Fruit fly (Drosophila melanogaster) whole organism, embryonic: ENCODE measurements around the gene TBC1d7.

Source experiments
- BtbVII ChIP-seq: fragments of 200-800 bp; sonication (Bioruptor generic); optimal IDR thresholded peaks from 3 replicates; lab custom pipeline; 2017; ENCODE audit warnings: missing biosample characterization, mild to moderate bottlenecking, missing genetic modification characterization
- CG12236 ChIP-seq: fragments of 200-800 bp; sonication (Bioruptor generic); optimal IDR thresholded peaks from 2 replicates; lab custom pipeline; 2016; ENCODE audit warnings: missing biosample characterization, missing genetic modification characterization
- CG12659 ChIP-seq: fragments of 200-800 bp; sonication (Bioruptor generic); optimal IDR thresholded peaks from 3 replicates; lab custom pipeline; 2017; ENCODE audit warnings: mild to moderate bottlenecking, missing biosample characterization, missing genetic modification reagents, missing genetic modification characterization
- CG13424 ChIP-seq: fragments of 200-800 bp; sonication (Bioruptor generic); optimal IDR thresholded peaks from 2 replicates; lab custom pipeline; 2019; ENCODE audit warnings: missing biosample characterization, mild to moderate bottlenecking, missing genetic modification characterization, moderate library complexity
- CG14014 ChIP-seq: fragments of 200-800 bp; sonication (Bioruptor generic); IDR thresholded peaks from 2 replicates; pipeline ENCODE4 v1.3.6; 2022; ENCODE audit warnings: missing biosample characterization, missing genetic modification characterization
- CG15011 ChIP-seq: fragments of 200-800 bp; sonication (Bioruptor generic); optimal IDR thresholded peaks from 3 replicates; lab custom pipeline; 2018; ENCODE audit warnings: missing biosample characterization, mild to moderate bottlenecking, missing genetic modification characterization
- CG1529 ChIP-seq: fragments of 200-800 bp; sonication (Bioruptor generic); optimal IDR thresholded peaks from 3 replicates; lab custom pipeline; 2018; ENCODE audit warnings: missing biosample characterization, missing genetic modification characterization
- CG16863 ChIP-seq: fragments of 200-800 bp; sonication (Bioruptor generic); optimal IDR thresholded peaks from 3 replicates; lab custom pipeline; 2016; ENCODE audit warnings: missing biosample characterization, missing genetic modification characterization
- CG17912 ChIP-seq: fragments of 200-800 bp; sonication (Bioruptor generic); optimal IDR thresholded peaks from 2 replicates; lab custom pipeline; 2018; ENCODE audit warnings: missing biosample characterization, mild to moderate bottlenecking, missing genetic modification characterization
- CG2129 ChIP-seq: fragments of 200-800 bp; sonication (Bioruptor generic); IDR thresholded peaks from 2 replicates; pipeline ENCODE4 v1.3.6; 2022; ENCODE audit warnings: missing biosample characterization, missing genetic modification characterization; ENCODE audit not compliant: partially characterized antibody
- CG30431 ChIP-seq: fragments of 200-800 bp; sonication (Bioruptor generic); optimal IDR thresholded peaks from 2 replicates; lab custom pipeline; 2017; ENCODE audit warnings: missing biosample characterization, missing genetic modification characterization
- CG32767 ChIP-seq: fragments of 200-800 bp; sonication (Bioruptor generic); IDR thresholded peaks from 2 replicates; pipeline ENCODE4 v1.3.6; 2022; ENCODE audit warnings: missing biosample characterization, missing genetic modification characterization
- CG33557 ChIP-seq: fragments of 200-800 bp; sonication (Bioruptor generic); optimal IDR thresholded peaks from 2 replicates; lab custom pipeline; 2019; ENCODE audit warnings: missing biosample characterization, mild to moderate bottlenecking, missing genetic modification characterization, moderate library complexity
- CG3838 ChIP-seq: fragments of 200-800 bp; sonication (Bioruptor generic); optimal IDR thresholded peaks from 3 replicates; lab custom pipeline; 2016; ENCODE audit warnings: missing biosample characterization, missing genetic modification characterization
- CG4360 ChIP-seq: fragments of 200-800 bp; sonication (Bioruptor generic); IDR thresholded peaks from 2 replicates; pipeline ENCODE4 v1.3.6; 2022; ENCODE audit warnings: missing biosample characterization, missing genetic modification characterization
- CG8944 ChIP-seq: fragments of 200-800 bp; sonication (Bioruptor generic); optimal IDR thresholded peaks from 3 replicates; lab custom pipeline; 2016; ENCODE audit warnings: missing biosample characterization, missing genetic modification characterization
- CG9727 ChIP-seq: fragments of 200-800 bp; sonication (Bioruptor generic); optimal IDR thresholded peaks from 3 replicates; lab custom pipeline; 2017; ENCODE audit warnings: missing biosample characterization, mild to moderate bottlenecking, missing genetic modification characterization
- CG9932 ChIP-seq: fragments of 200-800 bp; sonication (Bioruptor generic); IDR thresholded peaks from 2 replicates; pipeline ENCODE4 v1.3.6; 2022; ENCODE audit warnings: missing biosample characterization, missing genetic modification characterization
- CTCF ChIP-seq: fragments of 200-800 bp; sonication (Bioruptor generic); optimal IDR thresholded peaks from 2 replicates; lab custom pipeline; 2017; ENCODE audit warnings: missing biosample characterization, mild to moderate bottlenecking, missing genetic modification characterization, moderate library complexity
- Dfd ChIP-seq, 2 experiments: fragments of >200 bp; optimal IDR thresholded peaks; 2 replicates each; lab custom pipeline; 2017; ENCODE audit warnings: missing biosample characterization in 2 of 2, missing genetic modification characterization in 2 of 2
- HLH3B ChIP-seq: fragments of 200-800 bp; sonication (Bioruptor generic); IDR thresholded peaks from 2 replicates; pipeline ENCODE4 v1.3.6; 2022; ENCODE audit warnings: missing biosample characterization, missing genetic modification characterization
- HLHmδ ChIP-seq: fragments of 200-800 bp; sonication (Bioruptor generic); optimal IDR thresholded peaks from 2 replicates; lab custom pipeline; 2018; ENCODE audit warnings: missing biosample characterization, mild to moderate bottlenecking, missing genetic modification characterization, moderate library complexity
- Hey ChIP-seq: fragments of 200-800 bp; sonication (Bioruptor generic); optimal IDR thresholded peaks from 3 replicates; lab custom pipeline; 2018; ENCODE audit warnings: missing biosample characterization, mild to moderate bottlenecking, missing genetic modification characterization
- Hr39 ChIP-seq: fragments of >200 bp; optimal IDR thresholded peaks from 2 replicates; lab custom pipeline; 2017
- MBD-R2 ChIP-seq: fragments of 200-800 bp; sonication (Bioruptor generic); IDR thresholded peaks from 2 replicates; pipeline ENCODE4 v1.3.6; 2022; ENCODE audit warnings: missing biosample characterization, missing genetic modification characterization
- Mad ChIP-seq: fragments of 200-800 bp; sonication (Bioruptor generic); optimal IDR thresholded peaks from 2 replicates; lab custom pipeline; 2016; ENCODE audit warnings: missing biosample characterization, missing genetic modification characterization
- Mes4 ChIP-seq: fragments of 200-800 bp; sonication (Bioruptor generic); optimal IDR thresholded peaks from 2 replicates; lab custom pipeline; 2016; ENCODE audit warnings: missing biosample characterization, missing genetic modification characterization
- Neu2 ChIP-seq: fragments of 200-800 bp; sonication (Bioruptor generic); optimal IDR thresholded peaks from 3 replicates; lab custom pipeline; 2016; ENCODE audit warnings: missing biosample characterization, missing genetic modification characterization, borderline replicate concordance
- YL-1 ChIP-seq: fragments of 200-800 bp; sonication (Bioruptor generic); optimal IDR thresholded peaks from 3 replicates; lab custom pipeline; 2017; ENCODE audit warnings: missing biosample characterization, mild to moderate bottlenecking, missing genetic modification characterization
- ab ChIP-seq: fragments of 200-800 bp; sonication (Bioruptor generic); optimal IDR thresholded peaks from 2 replicates; lab custom pipeline; 2016; ENCODE audit warnings: missing biosample characterization, missing genetic modification characterization
- al ChIP-seq: fragments of 200-800 bp; sonication (Bioruptor generic); IDR thresholded peaks from 2 replicates; pipeline ENCODE4 v1.3.6; 2022; ENCODE audit warnings: missing biosample characterization, missing genetic modification characterization
- btn ChIP-seq: fragments of 200-800 bp; sonication (Bioruptor generic); optimal IDR thresholded peaks from 2 replicates; lab custom pipeline; 2016; ENCODE audit warnings: missing biosample characterization, missing genetic modification characterization
- cad ChIP-seq: fragments of >200 bp; optimal IDR thresholded peaks from 2 replicates; lab custom pipeline; 2017; ENCODE audit warnings: missing biosample characterization, missing genetic modification characterization
- crc ChIP-seq: fragments of 200-800 bp; sonication (Bioruptor generic); optimal IDR thresholded peaks from 2 replicates; lab custom pipeline; 2016; ENCODE audit warnings: missing biosample characterization, missing genetic modification characterization
- crol ChIP-seq: fragments of 200-800 bp; sonication (Bioruptor generic); IDR thresholded peaks from 2 replicates; pipeline ENCODE4 v1.3.6; 2022; ENCODE audit warnings: missing biosample characterization, missing genetic modification characterization
- dmrt11E ChIP-seq: fragments of 200-800 bp; sonication (Bioruptor generic); optimal IDR thresholded peaks from 3 replicates; lab custom pipeline; 2018; ENCODE audit warnings: missing biosample characterization, mild to moderate bottlenecking, missing genetic modification characterization, moderate library complexity
- ems ChIP-seq: fragments of 200-800 bp; sonication (Bioruptor generic); optimal IDR thresholded peaks from 3 replicates; lab custom pipeline; 2016; ENCODE audit warnings: missing biosample characterization, missing genetic modification characterization
- en ChIP-seq: fragments of 200-800 bp; sonication (Bioruptor generic); optimal IDR thresholded peaks from 2 replicates; lab custom pipeline; 2016; ENCODE audit warnings: missing biosample characterization, missing genetic modification characterization
- h ChIP-seq: fragments of >200 bp; optimal IDR thresholded peaks from 2 replicates; lab custom pipeline; 2017
- kah ChIP-seq: fragments of 200-800 bp; sonication (Bioruptor generic); optimal IDR thresholded peaks from 2 replicates; lab custom pipeline; 2018; ENCODE audit warnings: missing biosample characterization, mild to moderate bottlenecking, missing genetic modification characterization
- lmd ChIP-seq: fragments of 200-800 bp; sonication (Bioruptor generic); IDR thresholded peaks from 2 replicates; pipeline ENCODE4 v1.3.6; 2022; ENCODE audit warnings: missing biosample characterization, missing genetic modification characterization
- mam ChIP-seq: fragments of 200-800 bp; sonication (Bioruptor generic); optimal IDR thresholded peaks from 3 replicates; lab custom pipeline; 2016; ENCODE audit warnings: missing biosample characterization, missing genetic modification characterization
- nau ChIP-seq: fragments of 200-800 bp; sonication (Bioruptor generic); optimal IDR thresholded peaks from 3 replicates; lab custom pipeline; 2017; ENCODE audit warnings: missing biosample characterization, mild to moderate bottlenecking, missing genetic modification characterization, missing genetic modification reagents
- oc ChIP-seq: fragments of 200-800 bp; sonication (Bioruptor generic); optimal IDR thresholded peaks from 2 replicates; lab custom pipeline; 2018; ENCODE audit warnings: missing biosample characterization, mild to moderate bottlenecking, missing genetic modification characterization, moderate library complexity
- prd ChIP-seq, 3 experiments: fragments of >200 bp in 2 of 3; fragments of 200-800 bp in 1 of 3; sonication (Bioruptor generic) in 1 of 3; optimal IDR thresholded peaks in 2 of 3; IDR thresholded peaks in 1 of 3; 2 replicates in 2 of 3; 3 replicates in 1 of 3; pipeline versions ENCODE4 v1.3.6 to Lab custom; 2017 to 2022; ENCODE audit warnings: missing biosample characterization in 1 of 3, missing genetic modification characterization in 1 of 3
- sim ChIP-seq: fragments of 200-800 bp; sonication (Bioruptor generic); IDR thresholded peaks from 2 replicates; pipeline ENCODE4 v1.3.6; 2022; ENCODE audit warnings: missing biosample characterization, missing genetic modification characterization
- slou ChIP-seq: fragments of 200-800 bp; sonication (Bioruptor generic); optimal IDR thresholded peaks from 3 replicates; lab custom pipeline; 2016; ENCODE audit warnings: missing biosample characterization, missing genetic modification characterization
- sna ChIP-seq: fragments of 200-800 bp; sonication (Bioruptor generic); IDR thresholded peaks from 2 replicates; pipeline ENCODE4 v1.3.6; 2022; ENCODE audit warnings: missing biosample characterization, missing genetic modification characterization; ENCODE audit not compliant: partially characterized antibody
- sob ChIP-seq: fragments of 200-800 bp; sonication (Bioruptor generic); IDR thresholded peaks from 2 replicates; pipeline ENCODE4 v1.3.6; 2022; ENCODE audit warnings: missing biosample characterization, missing genetic modification characterization
- tin ChIP-seq: fragments of 200-800 bp; sonication (Bioruptor generic); optimal IDR thresholded peaks from 3 replicates; lab custom pipeline; 2016; ENCODE audit warnings: missing biosample characterization, missing genetic modification characterization
- tio ChIP-seq: fragments of 200-800 bp; sonication (Bioruptor generic); optimal IDR thresholded peaks from 2 replicates; lab custom pipeline; 2017; ENCODE audit warnings: missing biosample characterization, missing genetic modification characterization, inconsistent platforms
- z ChIP-seq: fragments of 200-800 bp; sonication (Bioruptor generic); IDR thresholded peaks from 3 replicates; pipeline ENCODE4 v1.3.6; 2022; ENCODE audit warnings: missing biosample characterization, missing genetic modification characterization

TBC1d7 gene

DNA sequence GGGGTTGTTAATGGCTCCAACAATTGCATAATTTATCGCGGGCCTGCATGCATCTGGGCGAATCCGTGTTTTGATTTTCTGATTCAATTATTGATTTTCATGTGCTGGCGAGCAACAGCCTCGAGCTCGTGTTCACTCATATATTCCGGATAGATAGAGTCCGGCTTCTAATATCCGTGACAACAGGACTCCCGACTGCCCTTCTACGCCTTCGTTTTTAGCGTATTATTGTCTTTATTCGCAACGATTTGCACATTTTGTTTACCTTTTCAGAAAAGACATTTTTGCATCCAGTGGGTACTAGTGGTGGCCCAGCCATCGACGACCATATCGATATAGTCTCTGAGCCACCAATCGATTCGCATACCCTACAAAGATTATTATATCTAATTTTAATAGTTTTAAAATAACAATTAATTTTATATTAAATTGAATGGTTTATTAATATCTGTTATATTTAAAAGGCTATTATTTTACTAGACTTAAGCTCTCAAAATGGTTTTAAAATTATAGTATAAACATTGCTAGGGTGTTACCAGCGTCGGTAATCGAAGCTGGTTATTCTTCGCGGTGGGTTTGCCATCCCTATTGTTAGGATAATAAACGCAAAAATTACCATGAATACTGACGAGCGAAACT lies at the start of gene TBC1d7, which contains the start of gene Myo95E (continued):
- TF ChIP-seq CG30431 (GFP tag; lab: Kevin White, UChicago): peak; percentile 75
- TF ChIP-seq CG4360 (GFP tag; lab: Robert Waterston, UW): peak; percentile 66
- peak; percentile 89 for TF ChIP-seq CG9727 (GFP tag; lab: Kevin White, UChicago)
- peak; percentile 91 for TF ChIP-seq CG32767 (GFP tag; lab: Robert Waterston, UW)
- peak; percentile 60 for TF ChIP-seq slou (GFP tag; lab: Kevin White, UChicago)
- no peak for TF ChIP-seq crc
- TF ChIP-seq YL-1 (GFP tag; lab: Kevin White, UChicago): peak; percentile 76
- TF ChIP-seq Mes4 (GFP tag; lab: Kevin White, UChicago): no peak
- peak; percentile 87 for TF ChIP-seq dmrt11E (tag; lab: Kevin White, UChicago)
- peak; percentile 66; the same call in 1 of the 2 replicates for TF ChIP-seq sna (GFP tag; lab: Robert Waterston, UW)
- 0 out of 2 replicates have a peak, but pooled peaks have one; percentile 72 for TF ChIP-seq sim
- TF ChIP-seq HLH3B (GFP tag; lab: Robert Waterston, UW): peak; percentile 91
- no peak for TF ChIP-seq Dfd (GFP tag; optimal IDR thresholded peaks at IDR 0.05; lab: Kevin White, UChicago)
- TF ChIP-seq CG12659 (GFP tag; lab: Kevin White, UChicago): peak; percentile 92
- TF ChIP-seq CG12236 (GFP tag; lab: Kevin White, UChicago): no peak
- TF ChIP-seq CG33557: peak; percentile 66
- TF ChIP-seq mam (GFP tag; lab: Kevin White, UChicago): peak; percentile 56
- peak; percentile 44 for TF ChIP-seq BtbVII (GFP tag; lab: Kevin White, UChicago)
- peak; percentile 28 for TF ChIP-seq CG3838 (GFP tag; lab: Kevin White, UChicago)
- TF ChIP-seq sob (GFP tag; lab: Robert Waterston, UW): peak; percentile 92
- TF ChIP-seq al (GFP tag; lab: Robert Waterston, UW): peak; percentile 91
- peak; percentile 96 for TF ChIP-seq lmd (GFP tag; lab: Robert Waterston, UW)
- TF ChIP-seq h (lab: Kevin White, UChicago): no peak
- peak; percentile 51; the same call in 1 of the 3 replicates for TF ChIP-seq z (GFP tag; lab: Robert Waterston, UW)
- TF ChIP-seq btn (GFP tag; lab: Kevin White, UChicago): no peak
- peak; percentile 93 for TF ChIP-seq MBD-R2 (GFP tag; lab: Robert Waterston, UW)
- no peak for TF ChIP-seq en (GFP tag; lab: Kevin White, UChicago)
- no peak for TF ChIP-seq Hr39
- TF ChIP-seq CG16863 (GFP tag; lab: Kevin White, UChicago): peak; percentile 6
- no peak for TF ChIP-seq prd (optimal IDR thresholded peaks at IDR 0.05; lab: Kevin White, UChicago)
- peak; percentile 96 for TF ChIP-seq prd (GFP tag; IDR thresholded peaks at IDR 0.05; lab: Robert Waterston, UW)
- no peak for TF ChIP-seq HLHmδ (GFP tag; lab: Kevin White, UChicago)
- peak; percentile 21 for TF ChIP-seq CG17912 (GFP tag; lab: Kevin White, UChicago)
- TF ChIP-seq CG15011 (GFP tag; lab: Kevin White, UChicago): no peak
- TF ChIP-seq CG9932: peak; percentile 97
- TF ChIP-seq CG13424: peak; percentile 90
- no peak for TF ChIP-seq Neu2 (GFP tag; lab: Kevin White, UChicago)
- peak; percentile 41 for TF ChIP-seq CG8944 (GFP tag; lab: Kevin White, UChicago)
- no peak for TF ChIP-seq nau (GFP tag; lab: Kevin White, UChicago)
- TF ChIP-seq CG2129 (GFP tag; lab: Robert Waterston, UW): peak; percentile 59
- no peak for TF ChIP-seq cad (GFP tag; lab: Kevin White, UChicago)
- no peak for TF ChIP-seq CTCF (GFP tag; lab: Kevin White, UChicago)
- TF ChIP-seq crol: peak; percentile 59
- TF ChIP-seq CG1529 (GFP tag; lab: Kevin White, UChicago): no peak
- no peak for TF ChIP-seq tio (GFP tag; lab: Kevin White, UChicago)
- peak; percentile 60 for TF ChIP-seq Mad (GFP tag; lab: Kevin White, UChicago)
- TF ChIP-seq ab (GFP tag; lab: Kevin White, UChicago): peak; percentile 4
- peak; percentile 47 for TF ChIP-seq kah (GFP tag; lab: Kevin White, UChicago)
- TF ChIP-seq oc: no peak
- peak; percentile 88 for TF ChIP-seq tin
- peak; percentile 93 for TF ChIP-seq CG14014 (GFP tag; lab: Robert Waterston, UW)
- no peak for TF ChIP-seq Hey (tag; lab: Kevin White, UChicago)
- TF ChIP-seq ems: peak; percentile 50
